Fruit fly (Drosophila melanogaster): ENCODE measurements around the gene SCCRO4.

SCCRO4 gene

dm6 chr3L:20353726-20354332 is 54.6 kb downstream of the SCCRO4 start:
- TF ChIP-seq pan (optimal IDR thresholded peaks at IDR 0.05) (no peak), psq (optimal IDR thresholded peaks at IDR 0.05) (no peak), EcR (GFP tag; optimal IDR thresholded peaks at IDR 0.05) (no peak), CG8478 (optimal IDR thresholded peaks at IDR 0.05) (no peak), usp (GFP tag; optimal IDR thresholded peaks at IDR 0.05) (no peak), Dll (optimal IDR thresholded peaks at IDR 0.05) (no peak)

- TF ChIP-seq Dll (optimal IDR thresholded peaks at IDR 0.05) (no peak), pan (optimal IDR thresholded peaks at IDR 0.05) (no peak), EcR (GFP tag; optimal IDR thresholded peaks at IDR 0.05) (no peak), CG8478 (optimal IDR thresholded peaks at IDR 0.05) (no peak), psq (optimal IDR thresholded peaks at IDR 0.05) (no peak), usp (GFP tag; optimal IDR thresholded peaks at IDR 0.05) (no peak)
Observed at dm6 chr3L:20354363-20354762, 55.2 kb downstream of the SCCRO4 start.

DNA sequence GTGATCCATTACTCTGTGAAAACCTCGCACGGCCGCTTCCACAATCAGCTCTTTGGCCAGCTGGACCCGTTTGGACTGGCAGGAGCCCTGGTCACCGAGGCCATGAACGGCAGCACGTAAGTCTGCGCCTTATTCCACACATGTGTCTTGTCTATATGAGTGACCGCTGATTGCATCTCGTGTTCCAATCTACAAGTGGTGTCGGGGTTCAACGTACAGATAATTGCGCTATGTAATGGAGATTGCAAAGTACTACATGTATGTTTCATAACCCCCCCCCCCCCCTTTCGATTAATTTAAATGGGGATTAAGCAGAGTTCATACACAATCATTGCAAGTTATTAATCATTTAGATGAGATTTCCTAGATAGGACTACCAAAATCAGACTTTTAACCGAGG is 55.7 kb downstream of the SCCRO4 start:
- no peak for TF ChIP-seq CG8478 (optimal IDR thresholded peaks at IDR 0.05)
- no peak for TF ChIP-seq usp (GFP tag; optimal IDR thresholded peaks at IDR 0.05)
- TF ChIP-seq Dll (optimal IDR thresholded peaks at IDR 0.05) = no peak
- no peak for TF ChIP-seq psq (optimal IDR thresholded peaks at IDR 0.05)
- no peak for TF ChIP-seq EcR (GFP tag; optimal IDR thresholded peaks at IDR 0.05)
- TF ChIP-seq pan (optimal IDR thresholded peaks at IDR 0.05) = no peak

- no peak for TF ChIP-seq usp (GFP tag; optimal IDR thresholded peaks at IDR 0.05)
- TF ChIP-seq pan (optimal IDR thresholded peaks at IDR 0.05) = no peak
- TF ChIP-seq Dll (optimal IDR thresholded peaks at IDR 0.05) = no peak
- TF ChIP-seq psq (optimal IDR thresholded peaks at IDR 0.05) = no peak
- TF ChIP-seq EcR (GFP tag; optimal IDR thresholded peaks at IDR 0.05) = no peak
- TF ChIP-seq CG8478 (optimal IDR thresholded peaks at IDR 0.05) = no peak
Observed at dm6 chr3L:20356613-20357012, 57.4 kb downstream of the SCCRO4 start, which contains the start of gene kin17. kin17 (plus strand) TSS chr3L:20356807.

DNA sequence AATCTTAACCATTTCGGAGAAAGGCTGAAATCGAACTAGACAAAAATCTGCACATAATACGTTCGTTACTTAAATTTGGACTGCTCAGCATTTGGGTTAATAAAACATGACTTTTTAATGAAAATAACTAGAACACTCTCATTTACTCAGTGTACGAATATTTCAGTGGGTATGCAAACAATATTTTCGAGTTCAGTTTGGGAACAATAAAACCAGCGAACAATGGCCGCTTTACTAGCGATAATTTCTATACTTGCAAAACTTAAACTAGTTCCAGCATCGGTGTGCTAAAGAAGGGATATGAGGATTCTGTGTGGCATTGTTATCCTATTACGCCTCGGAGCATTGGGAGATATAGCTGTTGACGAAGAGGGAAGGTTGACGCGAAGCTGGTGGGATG is 59.0 kb downstream of the SCCRO4 start, which contains the start of gene CG5665:
Gene CG5665 (plus strand): TSS at position 301 of the 400 bp plus-strand sequence.
- no peak for TF ChIP-seq Dll (optimal IDR thresholded peaks at IDR 0.05)
- TF ChIP-seq CG8478 (optimal IDR thresholded peaks at IDR 0.05) = no peak
- TF ChIP-seq usp (GFP tag; optimal IDR thresholded peaks at IDR 0.05) = no peak
- TF ChIP-seq pan (optimal IDR thresholded peaks at IDR 0.05) = no peak
- no peak for TF ChIP-seq psq (optimal IDR thresholded peaks at IDR 0.05)
- TF ChIP-seq EcR (GFP tag; optimal IDR thresholded peaks at IDR 0.05) = no peak

All from whole organism.